Worm (Caenorhabditis elegans) whole organism, L3 larva: ENCODE data around the gene F07A11.4.
A peak's percentile ranks its signal among the peaks of the same experiment; 100 is the strongest.

Experiments
- R02D3.7 ChIP-seq: fragments of 150-350 bp; optimal IDR thresholded peaks from 2 replicates; lab custom pipeline; 2014; ENCODE audit warnings: missing biosample characterization, missing genetic modification characterization
- ZK546.5 ChIP-seq: sonication (generic microtip); optimal IDR thresholded peaks from 2 replicates; lab custom pipeline; 2017; ENCODE audit warnings: missing biosample characterization, missing genetic modification characterization
- aly-2 ChIP-seq: fragments of 150-350 bp; optimal IDR thresholded peaks from 2 replicates; lab custom pipeline; 2014; ENCODE audit warnings: missing biosample characterization, missing genetic modification characterization
- ama-1 ChIP-seq: fragments of 150-350 bp; optimal IDR thresholded peaks from 2 replicates; lab custom pipeline; 2018
- ceh-28 ChIP-seq: fragments of 150-350 bp; optimal IDR thresholded peaks from 2 replicates; lab custom pipeline; 2014; ENCODE audit warnings: missing biosample characterization, missing genetic modification reagents, missing genetic modification characterization
- ceh-9 ChIP-seq: sonication (generic microtip); optimal IDR thresholded peaks from 2 replicates; lab custom pipeline; 2018; ENCODE audit warnings: missing biosample characterization, missing genetic modification characterization
- egl-27 ChIP-seq: sonication (generic microtip); optimal IDR thresholded peaks from 4 replicates; lab custom pipeline; 2017; ENCODE audit warnings: missing biosample characterization, missing genetic modification reagents, missing genetic modification characterization
- egl-5 ChIP-seq: fragments of 150-350 bp; optimal IDR thresholded peaks from 2 replicates; lab custom pipeline; 2017; ENCODE audit warnings: missing biosample characterization, missing genetic modification reagents, missing genetic modification characterization, inconsistent platforms
- elt-1 ChIP-seq: fragments of 150-350 bp; optimal IDR thresholded peaks from 2 replicates; lab custom pipeline; 2014; ENCODE audit warnings: missing biosample characterization, missing genetic modification characterization
- elt-2 ChIP-seq: sonication (generic microtip); optimal IDR thresholded peaks from 2 replicates; lab custom pipeline; 2016; ENCODE audit warnings: missing genetic modification reagents, mild to moderate bottlenecking, missing genetic modification characterization, missing compliant biosample characterization
- elt-3 ChIP-seq, 3 experiments: fragments of 150-350 bp in 1 of 3; sonication (generic microtip) in 2 of 3; optimal IDR thresholded peaks; 2 replicates in 2 of 3; 4 replicates in 1 of 3; lab custom pipeline; 2014 to 2017; ENCODE audit warnings: missing biosample characterization in 3 of 3, missing genetic modification characterization in 3 of 3
- fkh-2 ChIP-seq: fragments of 150-350 bp; optimal IDR thresholded peaks from 2 replicates; lab custom pipeline; 2014; ENCODE audit warnings: missing biosample characterization, missing genetic modification reagents, missing genetic modification characterization
- fos-1 ChIP-seq: fragments of 150-350 bp; optimal IDR thresholded peaks from 2 replicates; lab custom pipeline; 2014; ENCODE audit warnings: missing biosample characterization, missing genetic modification characterization
- hmg-11 ChIP-seq: sonication (generic microtip); optimal IDR thresholded peaks from 2 replicates; lab custom pipeline; 2016; ENCODE audit warnings: missing genetic modification characterization, missing compliant biosample characterization
- jun-1 ChIP-seq: fragments of 150-350 bp; optimal IDR thresholded peaks from 2 replicates; lab custom pipeline; 2014; ENCODE audit warnings: missing biosample characterization, missing genetic modification reagents, missing genetic modification characterization
- lin-15B ChIP-seq: fragments of 150-350 bp; optimal IDR thresholded peaks from 2 replicates; lab custom pipeline; 2014; ENCODE audit warnings: missing biosample characterization, missing genetic modification characterization
- lsy-12 ChIP-seq: sonication (generic microtip); optimal IDR thresholded peaks from 2 replicates; lab custom pipeline; 2016; ENCODE audit warnings: mild to moderate bottlenecking, missing genetic modification characterization, missing compliant biosample characterization
- mdl-1 ChIP-seq: fragments of 150-350 bp; optimal IDR thresholded peaks from 2 replicates; lab custom pipeline; 2014; ENCODE audit warnings: missing biosample characterization, missing genetic modification characterization
- nfya-1 ChIP-seq: sonication (generic microtip); optimal IDR thresholded peaks from 2 replicates; lab custom pipeline; 2017; ENCODE audit warnings: missing genetic modification characterization, mild to moderate bottlenecking, missing compliant biosample characterization, antibody characterized with exemption, moderate library complexity; ENCODE audit not compliant: insufficient read depth
- nhr-12 ChIP-seq: fragments of 150-350 bp; optimal IDR thresholded peaks from 2 replicates; lab custom pipeline; 2014; ENCODE audit warnings: missing biosample characterization, missing genetic modification characterization
- nhr-23 ChIP-seq: fragments of 150-350 bp; optimal IDR thresholded peaks from 2 replicates; lab custom pipeline; 2014; ENCODE audit warnings: missing biosample characterization, missing genetic modification reagents, missing genetic modification characterization
- nhr-237 ChIP-seq: fragments of 150-350 bp; optimal IDR thresholded peaks from 2 replicates; lab custom pipeline; 2014; ENCODE audit warnings: missing biosample characterization, missing genetic modification characterization
- nhr-28 ChIP-seq: fragments of 150-350 bp; optimal IDR thresholded peaks from 2 replicates; lab custom pipeline; 2014; ENCODE audit warnings: missing biosample characterization, missing genetic modification characterization
- nhr-43 ChIP-seq: sonication (generic microtip); optimal IDR thresholded peaks from 2 replicates; lab custom pipeline; 2016; ENCODE audit warnings: mild to moderate bottlenecking, missing genetic modification characterization, missing compliant biosample characterization; ENCODE audit not compliant: poor library complexity, severe bottlenecking
- nhr-67 ChIP-seq: fragments of 150-350 bp; optimal IDR thresholded peaks from 2 replicates; lab custom pipeline; 2014; ENCODE audit warnings: missing biosample characterization, missing genetic modification characterization
- nhr-76 ChIP-seq: fragments of 150-350 bp; sonication (generic microtip); optimal IDR thresholded peaks from 5 replicates; lab custom pipeline; 2014; ENCODE audit warnings: missing biosample characterization, missing genetic modification characterization
- pha-4 ChIP-seq: fragments of 150-350 bp; optimal IDR thresholded peaks from 2 replicates; lab custom pipeline; 2014; ENCODE audit warnings: missing biosample characterization, missing genetic modification reagents, missing genetic modification characterization
- pqm-1 ChIP-seq: fragments of 150-350 bp; optimal IDR thresholded peaks from 2 replicates; lab custom pipeline; 2017; ENCODE audit warnings: missing biosample characterization, missing genetic modification characterization, inconsistent platforms
- skn-1 ChIP-seq: fragments of 150-350 bp; optimal IDR thresholded peaks from 2 replicates; lab custom pipeline; 2014; ENCODE audit warnings: missing biosample characterization, missing genetic modification characterization
- tbx-2 ChIP-seq: sonication (generic microtip); optimal IDR thresholded peaks from 2 replicates; lab custom pipeline; 2016; ENCODE audit warnings: mild to moderate bottlenecking, missing genetic modification characterization, missing compliant biosample characterization
- unc-39 ChIP-seq: sonication (generic microtip); optimal IDR thresholded peaks from 4 replicates; lab custom pipeline; 2017; ENCODE audit warnings: missing biosample characterization, missing genetic modification characterization
- ztf-11 ChIP-seq: fragments of 150-350 bp; optimal IDR thresholded peaks from 2 replicates; lab custom pipeline; 2014; ENCODE audit warnings: missing biosample characterization, missing genetic modification characterization

The F07A11.4 gene

ce11 chrII:11602387-11602960, 1.7 kb downstream of the F07A11.4 start:
- no peak for TF ChIP-seq elt-2 (tag; lab: Kevin White, UChicago)
- TF ChIP-seq nfya-1 (tag; lab: Kevin White, UChicago), result peak; percentile 68
- no peak for TF ChIP-seq jun-1 (tag; lab: Kevin White, UChicago)
- no peak for TF ChIP-seq unc-39 (tag; lab: Kevin White, UChicago)
- no peak for TF ChIP-seq nhr-76 (tag; lab: Kevin White, UChicago)
- no peak for TF ChIP-seq mdl-1 (tag; lab: Kevin White, UChicago)
- TF ChIP-seq tbx-2 (tag; lab: Kevin White, UChicago), result no peak
- peak; percentile 25 for TF ChIP-seq pha-4 (tag; lab: Kevin White, UChicago)
- no peak for TF ChIP-seq lin-15B
- TF ChIP-seq ceh-9 (tag; lab: Kevin White, UChicago), result no peak

- TF ChIP-seq elt-2 (tag; lab: Kevin White, UChicago) (peak; percentile 82), pqm-1 (peak; percentile 67), egl-5 (tag; lab: Kevin White, UChicago) (no peak), pha-4 (tag; lab: Kevin White, UChicago) (peak; percentile 58)
Observed at ce11 chrII:11604613-11605012, 3.8 kb downstream of the F07A11.4 start.

ce11 chrII:11611462-11611861, 10.7 kb downstream of the F07A11.4 start:
- TF ChIP-seq elt-1 (tag; lab: Kevin White, UChicago) (peak; percentile 90), elt-2 (tag; lab: Kevin White, UChicago) (peak; percentile 94), pqm-1 (peak; percentile 67), nhr-43 (tag; lab: Kevin White, UChicago) (no peak), unc-39 (tag; lab: Kevin White, UChicago) (no peak), pha-4 (tag; lab: Kevin White, UChicago) (peak; percentile 33), elt-3 (tag; optimal IDR thresholded peaks at IDR 0.05; lab: Kevin White, UChicago) (peak; percentile 14 to 84 (median 72))

- TF ChIP-seq tbx-2 (tag; lab: Kevin White, UChicago), result no peak
- TF ChIP-seq aly-2 (tag; lab: Kevin White, UChicago), result no peak
- TF ChIP-seq pha-4 (tag; lab: Kevin White, UChicago), result peak; percentile 9
- TF ChIP-seq nhr-237, result no peak
- no peak for TF ChIP-seq ceh-28 (tag; lab: Kevin White, UChicago)
- TF ChIP-seq hmg-11 (tag; lab: Kevin White, UChicago), result no peak
- no peak for TF ChIP-seq nhr-67 (tag; lab: Kevin White, UChicago)
Observed at ce11 chrII:11612034-11612723, 11.4 kb downstream of the F07A11.4 start, which contains the start of gene F07A11.5. F07A11.5 (plus strand) TSS chrII:11612300.

ce11 chrII:11614103-11614857, 13.5 kb downstream of the F07A11.4 start:
- TF ChIP-seq skn-1 (tag; lab: Kevin White, UChicago) (no peak), elt-3 (tag; optimal IDR thresholded peaks at IDR 0.05; lab: Kevin White, UChicago) (no peak), nhr-28 (tag; lab: Kevin White, UChicago) (no peak), lin-15B (no peak), ama-1 (peak; percentile 47), nhr-23 (tag; lab: Kevin White, UChicago) (peak; percentile 71), ztf-11 (tag; lab: Kevin White, UChicago) (no peak), lsy-12 (tag; lab: Kevin White, UChicago) (no peak), egl-27 (tag; lab: Kevin White, UChicago) (no peak), R02D3.7 (no peak), nhr-12 (tag; lab: Kevin White, UChicago) (no peak), ceh-28 (tag; lab: Kevin White, UChicago) (peak; percentile 58), aly-2 (tag; lab: Kevin White, UChicago) (peak; percentile 88), nhr-43 (tag; lab: Kevin White, UChicago) (no peak), nhr-67 (tag; lab: Kevin White, UChicago) (no peak), fos-1 (tag; lab: Kevin White, UChicago) (no peak), ZK546.5 (tag; lab: Kevin White, UChicago) (no peak), nhr-76 (tag; lab: Kevin White, UChicago) (no peak), fkh-2 (tag; lab: Kevin White, UChicago) (no peak)
- TF ChIP-seq, all 47 proteins: peak for 4
